Worm (Caenorhabditis elegans) whole organism, early embryonic: ENCODE data around the gene srg-3.

Source experiments
- aly-1 ChIP-seq: sonication (generic microtip); optimal IDR thresholded peaks from 2 replicates; lab custom pipeline; 2016; ENCODE audit warnings: missing genetic modification characterization, missing compliant biosample characterization
- ama-1 ChIP-seq: fragments of 150-350 bp; optimal IDR thresholded peaks from 2 replicates; lab custom pipeline; 2014
- ets-7 ChIP-seq: sonication (generic microtip); optimal IDR thresholded peaks from 2 replicates; lab custom pipeline; 2016; ENCODE audit warnings: missing genotype, missing genetic modification characterization, missing compliant biosample characterization
- hmg-4 ChIP-seq: fragments of 200-800 bp; sonication (Bioruptor generic); optimal IDR thresholded peaks from 2 replicates; lab custom pipeline; 2018; ENCODE audit warnings: mild to moderate bottlenecking, missing genetic modification characterization, missing compliant biosample characterization
- hnd-1 ChIP-seq: sonication (generic microtip); optimal IDR thresholded peaks from 2 replicates; lab custom pipeline; 2016; ENCODE audit warnings: missing genetic modification characterization, missing compliant biosample characterization

DNA sequence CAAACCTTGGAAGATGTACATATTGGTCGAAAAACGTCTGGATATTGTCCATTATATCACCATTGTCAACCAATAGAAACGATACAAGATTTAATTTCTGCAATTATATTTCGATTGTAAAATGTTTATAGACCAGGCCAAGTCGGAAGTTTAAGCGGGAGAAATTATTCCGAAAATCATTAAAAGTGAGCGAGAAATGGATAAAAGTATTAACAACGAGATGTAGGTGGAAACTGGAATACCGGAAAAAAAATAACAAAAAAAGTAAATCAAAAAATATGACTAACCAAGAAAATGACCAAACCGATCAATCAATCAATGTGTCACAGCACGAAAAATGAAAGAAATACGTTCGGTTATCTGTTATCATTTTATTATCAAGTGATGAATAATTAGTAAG lies 17.0 kb upstream of the srg-3 start, which contains the start of gene F47D12.6:
- no peak for TF ChIP-seq ama-1 (lab: Kevin White, UChicago)
- TF ChIP-seq aly-1 (tag; lab: Kevin White, UChicago), result no peak
- TF ChIP-seq hnd-1, result no peak
- TF ChIP-seq ets-7 (tag; lab: Kevin White, UChicago), result no peak
- TF ChIP-seq hmg-4 (GFP tag; lab: Kevin White, UChicago), result no peak
